Worm (Caenorhabditis elegans): Measurements from ENCODE around the gene gly-6.

gly-6 gene

DNA sequence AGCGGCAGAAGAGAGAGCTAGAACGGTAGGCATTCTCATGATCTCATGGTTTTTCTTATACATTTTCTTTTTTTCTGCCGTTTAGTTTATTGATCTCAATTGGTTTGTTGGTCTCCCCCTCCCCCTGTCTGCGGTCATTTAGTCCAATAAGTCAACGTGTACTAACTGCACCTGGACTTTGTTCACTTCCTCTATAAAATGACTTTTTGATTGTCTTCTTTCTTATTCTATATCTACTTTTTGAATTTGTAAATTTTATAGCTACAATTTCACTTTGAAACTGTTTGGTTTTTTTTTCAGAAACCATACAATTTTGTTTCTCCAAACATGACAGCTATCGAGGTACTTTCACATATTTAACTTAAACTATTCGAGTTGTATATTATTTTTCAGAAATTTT is 36.6 kb upstream of the gly-6 start, which contains the start of gene ckb-2:
ckb-2 (plus strand) TSS at position 301 of the 400 bp plus-strand sequence.
- TF ChIP-seq lin-11 (tag; optimal IDR thresholded peaks at IDR 0.05), result no peak
- TF ChIP-seq ama-1 (optimal IDR thresholded peaks at IDR 0.05), result no peak
- no peak for TF ChIP-seq pat-9 (tag; optimal IDR thresholded peaks at IDR 0.05)
- no peak for TF ChIP-seq ceh-19 (GFP tag; optimal IDR thresholded peaks at IDR 0.05)
- TF ChIP-seq nhr-11 (tag; optimal IDR thresholded peaks at IDR 0.05), result no peak
- no peak for TF ChIP-seq Y22D7AL.16 (tag; optimal IDR thresholded peaks at IDR 0.05)

DNA sequence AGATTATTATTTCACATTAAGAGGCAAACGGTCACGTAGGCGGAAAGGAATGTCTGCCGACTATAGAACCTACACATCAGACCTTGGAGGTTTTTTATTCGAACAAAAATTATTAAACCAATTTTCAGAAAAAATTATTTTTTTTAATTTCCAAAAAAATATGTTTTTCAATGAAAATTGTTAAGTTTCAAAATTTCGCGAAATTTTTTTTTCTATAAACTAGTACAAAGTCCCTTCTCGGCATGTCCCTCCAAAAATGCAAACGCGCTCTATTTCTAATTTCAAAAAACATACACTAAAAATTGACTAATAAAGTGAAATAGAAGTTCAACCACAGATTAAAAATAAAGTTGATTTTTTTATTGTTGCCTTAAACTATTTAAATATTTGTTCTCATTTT is 33.9 kb upstream of the gly-6 start, which contains the start of gene ckb-1:
ckb-1 (plus strand) TSS at position 301 of the 400 bp plus-strand sequence.
- TF ChIP-seq pat-9 (tag; optimal IDR thresholded peaks at IDR 0.05) (no peak), pax-1 (tag; optimal IDR thresholded peaks at IDR 0.05) (no peak), hlh-13 (GFP tag; optimal IDR thresholded peaks at IDR 0.05) (no peak), ceh-24 (tag; optimal IDR thresholded peaks at IDR 0.05) (no peak), ceh-22 (tag; optimal IDR thresholded peaks at IDR 0.05) (no peak), ahr-1 (tag; optimal IDR thresholded peaks at IDR 0.05) (no peak), odd-2 (tag; optimal IDR thresholded peaks at IDR 0.05) (no peak), ceh-9 (tag; optimal IDR thresholded peaks at IDR 0.05) (no peak)

- TF ChIP-seq elt-2 (tag; optimal IDR thresholded peaks at IDR 0.05), result no peak
- TF ChIP-seq ttx-3 (tag; optimal IDR thresholded peaks at IDR 0.05), result no peak
- TF ChIP-seq ahr-1 (tag; optimal IDR thresholded peaks at IDR 0.05), result no peak
- peak; percentile 29 for TF ChIP-seq ref-2 (tag; optimal IDR thresholded peaks at IDR 0.05)
Measured at ce11 chrIII:4362332-4362731, 31.3 kb upstream of the gly-6 start.

ce11 chrIII:4359900-4360299 is 28.9 kb upstream of the gly-6 start:
- no peak for TF ChIP-seq ama-1 (optimal IDR thresholded peaks at IDR 0.05)
- peak; percentile 33 for TF ChIP-seq unc-55 (GFP tag; optimal IDR thresholded peaks at IDR 0.05)

DNA sequence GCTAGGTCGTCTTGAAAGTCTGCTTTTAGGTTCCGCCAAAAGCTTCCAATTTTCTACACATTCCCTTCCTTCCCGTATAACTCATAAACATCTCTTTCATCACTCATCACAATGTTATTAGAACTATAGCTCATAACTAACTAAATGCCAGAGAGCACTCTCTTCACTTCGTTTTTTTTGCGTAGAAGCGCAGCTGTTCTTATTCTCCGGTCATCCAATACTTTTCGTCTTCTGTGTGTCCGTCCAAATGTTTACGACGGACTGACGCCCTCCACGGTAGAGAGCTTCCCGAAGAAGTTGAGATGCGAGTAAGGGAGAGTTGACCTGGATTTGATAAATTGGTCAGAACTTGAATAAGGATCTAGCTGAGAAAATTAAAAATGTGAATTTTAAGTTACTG is 28.2 kb upstream of the gly-6 start:
- TF ChIP-seq pax-1 (tag; optimal IDR thresholded peaks at IDR 0.05) (no peak), pha-4 (tag; optimal IDR thresholded peaks at IDR 0.05) (no peak), sox-2 (GFP tag; IDR thresholded peaks at IDR 0.05) (no peak), hlh-8 (tag; optimal IDR thresholded peaks at IDR 0.05) (no peak), rnt-1 (tag; optimal IDR thresholded peaks at IDR 0.05) (no peak), pat-9 (tag; optimal IDR thresholded peaks at IDR 0.05) (no peak), hlh-30 (tag; optimal IDR thresholded peaks at IDR 0.05; ENCODE audit: insufficient read depth) (no peak), ceh-24 (tag; optimal IDR thresholded peaks at IDR 0.05) (no peak), ceh-34 (tag; optimal IDR thresholded peaks at IDR 0.05) (no peak), pros-1 (tag; optimal IDR thresholded peaks at IDR 0.05) (no peak), che-1 (tag; optimal IDR thresholded peaks at IDR 0.05) (no peak), unc-3 (GFP tag; conservative IDR thresholded peaks at IDR 0.05) (no peak), unc-3 (tag; optimal IDR thresholded peaks at IDR 0.05) (no peak)

DNA sequence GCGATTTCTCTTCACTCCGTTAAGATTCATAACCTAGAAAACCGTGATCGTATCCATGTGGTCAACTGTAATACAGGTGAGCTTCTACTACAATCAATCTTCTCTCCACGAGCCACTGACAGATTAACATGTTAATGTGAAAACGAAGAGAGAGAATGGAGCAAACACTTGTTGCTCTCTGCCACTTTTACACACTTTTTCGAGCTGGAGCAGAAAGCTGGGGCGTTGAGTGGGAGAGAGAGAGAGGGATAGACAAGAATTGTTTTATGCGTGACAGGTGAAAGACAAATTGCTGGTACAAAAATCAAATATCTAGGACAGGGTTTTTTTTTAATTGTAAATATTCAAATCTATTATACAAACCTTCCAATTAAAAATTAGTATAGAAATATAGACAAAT is 27.3 kb upstream of the gly-6 start:
- TF ChIP-seq pat-9 (tag; optimal IDR thresholded peaks at IDR 0.05) (peak; percentile 30), rnt-1 (tag; optimal IDR thresholded peaks at IDR 0.05) (peak; percentile 32), ceh-18 (tag; optimal IDR thresholded peaks at IDR 0.05) (peak; percentile 14), unc-55 (GFP tag; optimal IDR thresholded peaks at IDR 0.05) (peak; percentile 93), hlh-30 (tag; optimal IDR thresholded peaks at IDR 0.05; ENCODE audit: insufficient read depth) (no peak), nfya-1 (tag; optimal IDR thresholded peaks at IDR 0.05) (peak; percentile 22), ztf-16 (tag; optimal IDR thresholded peaks at IDR 0.05) (no peak), ceh-2 (tag; optimal IDR thresholded peaks at IDR 0.05) (no peak)

DNA sequence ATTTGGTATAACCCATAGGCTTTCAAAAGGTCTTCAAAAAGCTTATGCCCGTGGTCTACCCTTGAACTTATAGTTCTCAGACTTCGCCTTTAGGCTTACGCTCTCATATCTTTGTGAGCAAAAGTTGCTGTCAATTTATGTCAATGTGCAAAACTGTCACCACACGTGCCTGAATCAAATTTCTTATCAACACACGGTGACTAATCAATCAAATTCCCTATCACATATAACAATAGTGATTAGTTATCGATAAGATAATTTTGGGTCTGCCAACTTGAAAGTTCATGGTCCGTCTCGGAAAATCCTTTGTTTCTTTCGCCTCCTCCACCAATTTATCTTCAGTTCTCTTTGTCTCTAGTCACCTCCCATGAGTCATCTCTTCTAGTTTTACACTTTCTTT is 26.4 kb upstream of the gly-6 start:
- peak; percentile 63 for TF ChIP-seq unc-55 (GFP tag; optimal IDR thresholded peaks at IDR 0.05)
- TF ChIP-seq sox-4 (tag; optimal IDR thresholded peaks at IDR 0.05), result no peak
- TF ChIP-seq elt-2 (tag; optimal IDR thresholded peaks at IDR 0.05), result peak; percentile 93
